Fruit fly (Drosophila melanogaster): ENCODE data around the gene bif.
A peak's percentile ranks its signal among the peaks of the same experiment; 100 is the strongest.

Gene bif

DNA sequence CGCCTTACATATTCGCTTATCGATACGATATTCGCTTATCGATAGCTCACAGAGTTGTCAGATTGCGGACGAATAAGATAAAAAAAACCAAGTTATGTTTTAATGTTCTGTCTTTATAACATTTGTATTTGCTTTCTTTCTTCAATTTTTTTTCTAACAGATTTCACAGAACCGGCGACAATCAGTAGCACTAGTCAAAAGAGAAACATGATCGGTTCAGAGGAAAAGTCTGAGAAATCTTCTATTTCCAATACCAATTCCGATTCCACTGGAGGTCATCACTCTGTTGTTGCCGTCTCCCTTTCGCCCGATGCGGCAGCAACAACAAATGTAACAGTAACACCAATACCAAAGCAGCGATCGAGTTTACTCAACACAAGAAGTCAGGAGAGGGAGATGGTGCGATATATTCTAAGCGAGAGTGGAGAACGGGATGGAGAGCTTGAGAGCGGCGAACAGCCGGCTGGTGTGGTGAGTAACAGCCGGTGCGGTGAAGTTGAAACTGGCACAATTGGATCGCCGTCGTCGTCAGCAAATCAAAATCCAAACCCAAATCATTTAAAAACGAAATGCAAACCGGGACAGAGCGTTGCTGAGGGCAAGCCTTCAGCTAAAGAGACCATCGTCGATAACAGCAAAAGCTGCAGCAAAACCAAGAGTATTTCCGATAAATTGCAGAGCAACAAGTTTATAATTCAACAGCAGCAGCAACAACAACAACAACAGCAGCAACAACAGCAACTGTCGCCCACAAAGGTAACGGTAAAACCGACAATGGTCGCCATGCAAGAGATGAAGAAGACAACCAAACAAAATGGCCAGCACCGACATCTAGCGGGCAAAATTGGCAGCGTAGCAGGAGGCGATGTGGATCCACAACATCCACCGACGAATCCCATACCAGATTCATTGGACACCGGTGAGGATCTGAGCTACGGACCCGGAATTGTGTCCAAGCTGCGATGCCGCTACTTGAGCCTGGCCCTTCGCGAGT, 3.1 kb downstream of the bif start:
- peak; percentile 79 for TF ChIP-seq noc (tag; optimal IDR thresholded peaks at IDR 0.05)

- peak; percentile 15 for TF ChIP-seq noc (tag; optimal IDR thresholded peaks at IDR 0.05)
Observed at dm6 chrX:11683480-11683879, 4.7 kb downstream of the bif start.

dm6 chrX:11684462-11684861, 5.7 kb downstream of the bif start:
- TF ChIP-seq noc (tag; optimal IDR thresholded peaks at IDR 0.05), result peak; percentile 25

DNA sequence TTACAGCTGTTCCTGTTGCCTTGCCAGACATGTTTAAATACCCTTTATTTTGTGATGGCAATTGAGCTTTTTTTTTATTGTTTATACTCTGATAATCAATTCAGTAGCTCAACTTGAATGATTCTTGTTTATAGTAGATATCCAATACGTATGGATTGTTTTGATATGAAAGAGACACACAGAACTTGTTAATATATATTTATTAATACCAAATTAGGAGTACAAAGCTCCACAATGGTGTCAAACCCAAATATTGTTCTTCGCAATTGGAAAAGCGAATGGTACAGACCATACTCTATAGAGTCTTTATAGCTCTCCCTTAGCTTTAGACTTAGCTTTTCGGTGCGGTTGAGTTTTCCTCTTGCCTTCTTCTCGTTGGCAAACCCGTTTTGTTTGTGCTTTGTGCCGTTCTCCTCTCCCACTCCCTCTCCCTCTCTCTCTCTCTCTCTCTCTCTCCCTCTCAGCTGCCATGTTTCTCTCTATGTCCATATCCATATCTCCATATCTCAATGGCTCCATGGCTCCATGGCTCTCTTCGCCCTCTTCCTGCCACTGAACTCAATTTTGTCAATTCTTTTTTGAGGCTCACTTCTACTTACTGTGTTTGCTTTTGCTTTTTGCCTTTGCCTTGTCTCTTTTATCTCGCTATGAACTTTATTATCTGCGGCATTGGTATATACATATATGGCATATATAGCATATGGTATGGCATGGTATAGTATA, 7.3 kb downstream of the bif start:
- peak; percentile 66 for TF ChIP-seq noc (tag; optimal IDR thresholded peaks at IDR 0.05)

- TF ChIP-seq noc (tag; optimal IDR thresholded peaks at IDR 0.05), result no peak
Observed at dm6 chrX:11686675-11687074, 7.9 kb downstream of the bif start.

DNA sequence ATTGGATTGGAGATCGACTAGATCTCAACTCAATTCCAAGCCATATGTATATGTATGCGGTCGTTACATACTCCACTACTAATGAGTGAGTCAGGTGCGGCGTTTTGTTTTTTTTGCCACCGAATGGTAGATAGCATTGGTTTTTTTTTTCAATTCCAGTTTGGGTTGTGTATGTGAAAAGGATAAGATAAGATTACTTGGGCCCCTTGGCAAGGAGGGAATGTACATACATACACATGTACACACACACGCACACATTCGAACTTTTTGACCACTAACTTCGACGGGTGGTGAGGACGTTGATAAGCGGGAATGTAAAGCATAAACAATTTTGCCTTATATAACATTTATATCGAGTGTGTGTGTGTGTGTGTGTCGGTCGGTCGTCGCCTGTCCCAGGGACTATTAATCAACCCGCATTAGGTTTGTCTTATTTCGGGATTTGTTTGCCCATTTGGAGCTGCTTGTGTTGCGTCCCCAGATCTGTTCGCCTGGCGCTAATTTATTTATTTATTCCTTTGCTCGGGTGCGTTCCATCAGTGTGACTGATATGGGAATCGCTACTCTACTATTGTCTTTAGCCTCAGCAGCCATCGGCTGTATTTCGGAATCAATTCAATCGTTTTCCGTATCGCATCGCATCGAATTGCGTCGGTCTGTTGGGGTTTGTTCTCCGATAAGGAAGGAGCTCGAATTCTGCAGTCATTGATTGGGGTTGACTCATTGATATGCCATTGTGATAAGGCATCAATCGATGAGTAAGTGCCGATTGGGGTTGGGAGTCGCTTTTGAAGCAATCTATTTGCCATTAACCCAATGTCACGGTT, 9.1 kb downstream of the bif start:
- no peak for TF ChIP-seq noc (tag; optimal IDR thresholded peaks at IDR 0.05)

dm6 chrX:11689669-11690068, 10.9 kb downstream of the bif start:
- TF ChIP-seq noc (tag; optimal IDR thresholded peaks at IDR 0.05), result no peak

DNA sequence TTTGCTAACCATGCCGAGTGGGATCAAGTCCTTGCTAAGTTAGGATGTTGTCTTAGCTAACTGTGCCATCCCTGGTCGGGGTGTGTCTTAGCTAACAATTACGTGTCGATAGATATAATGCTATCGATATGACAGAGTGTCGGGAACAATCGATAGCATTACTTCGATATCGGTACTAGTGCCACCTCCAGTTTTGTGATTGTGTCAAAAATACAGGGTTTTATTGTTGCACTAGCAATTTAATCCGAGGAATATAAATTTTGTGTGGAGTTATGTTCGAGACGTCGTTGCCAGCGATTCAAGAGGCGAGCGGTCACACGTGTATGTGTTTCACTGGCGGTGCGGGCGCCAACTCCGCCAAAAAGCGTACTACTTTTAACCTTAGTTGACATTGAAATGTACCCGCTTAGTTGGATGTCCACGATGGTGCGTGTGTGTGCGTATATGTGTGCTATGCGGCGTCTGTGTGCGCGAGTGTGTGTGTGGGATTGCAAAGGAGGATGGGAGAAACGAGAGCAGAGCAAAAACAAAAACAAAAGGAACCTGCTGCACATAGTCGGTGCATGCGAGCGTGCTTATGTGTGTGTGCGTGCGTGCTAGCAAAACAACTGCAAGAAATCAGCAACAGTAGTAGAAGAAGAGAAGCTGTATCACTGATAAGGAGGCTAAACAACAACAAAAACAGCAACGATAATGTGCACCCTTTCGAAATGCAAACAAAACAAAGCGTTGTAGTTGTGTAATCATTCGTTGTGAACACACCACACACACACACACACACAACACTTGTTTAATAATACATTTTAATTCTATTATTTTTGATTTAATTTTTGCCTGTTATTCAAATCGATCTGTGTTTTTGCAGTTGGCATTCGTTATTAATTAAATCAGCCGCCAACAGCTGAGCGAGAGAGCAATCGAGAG, 16.5 kb downstream of the bif start, which contains the start of gene PhKgamma:
Gene PhKgamma, plus strand, starts transcription at position 179 of the 924 bp plus-strand sequence.
- no peak for TF ChIP-seq noc (tag; optimal IDR thresholded peaks at IDR 0.05)

dm6 chrX:11695883-11696211, 17.1 kb downstream of the bif start:
- no peak for TF ChIP-seq noc (tag; optimal IDR thresholded peaks at IDR 0.05)

DNA sequence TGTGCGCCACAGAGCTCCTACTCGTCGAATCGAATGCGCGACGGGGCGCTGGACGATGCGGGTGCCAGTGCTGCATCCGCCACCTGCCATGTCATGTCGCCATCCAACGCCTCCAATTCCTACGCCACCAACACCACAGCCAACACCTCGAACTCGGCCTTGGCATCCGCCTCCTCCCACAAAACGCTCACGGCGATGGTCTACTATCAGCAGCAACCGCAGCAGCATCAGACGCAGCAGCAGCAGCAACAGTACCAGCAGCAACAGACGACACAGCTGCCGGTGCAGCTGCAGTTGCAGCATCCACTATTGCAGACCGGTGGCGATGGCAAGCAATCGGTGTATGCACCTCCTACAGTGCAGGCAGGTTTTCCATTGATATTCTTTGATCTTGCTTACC, 22.0 kb downstream of the bif start:
- no peak for TF ChIP-seq noc (tag; optimal IDR thresholded peaks at IDR 0.05)

- TF ChIP-seq noc (tag; optimal IDR thresholded peaks at IDR 0.05), result no peak
Observed at dm6 chrX:11704929-11705612, 26.3 kb downstream of the bif start, which contains the start of gene CG2444. CG2444 (minus strand) TSS chrX:11705300.

DNA sequence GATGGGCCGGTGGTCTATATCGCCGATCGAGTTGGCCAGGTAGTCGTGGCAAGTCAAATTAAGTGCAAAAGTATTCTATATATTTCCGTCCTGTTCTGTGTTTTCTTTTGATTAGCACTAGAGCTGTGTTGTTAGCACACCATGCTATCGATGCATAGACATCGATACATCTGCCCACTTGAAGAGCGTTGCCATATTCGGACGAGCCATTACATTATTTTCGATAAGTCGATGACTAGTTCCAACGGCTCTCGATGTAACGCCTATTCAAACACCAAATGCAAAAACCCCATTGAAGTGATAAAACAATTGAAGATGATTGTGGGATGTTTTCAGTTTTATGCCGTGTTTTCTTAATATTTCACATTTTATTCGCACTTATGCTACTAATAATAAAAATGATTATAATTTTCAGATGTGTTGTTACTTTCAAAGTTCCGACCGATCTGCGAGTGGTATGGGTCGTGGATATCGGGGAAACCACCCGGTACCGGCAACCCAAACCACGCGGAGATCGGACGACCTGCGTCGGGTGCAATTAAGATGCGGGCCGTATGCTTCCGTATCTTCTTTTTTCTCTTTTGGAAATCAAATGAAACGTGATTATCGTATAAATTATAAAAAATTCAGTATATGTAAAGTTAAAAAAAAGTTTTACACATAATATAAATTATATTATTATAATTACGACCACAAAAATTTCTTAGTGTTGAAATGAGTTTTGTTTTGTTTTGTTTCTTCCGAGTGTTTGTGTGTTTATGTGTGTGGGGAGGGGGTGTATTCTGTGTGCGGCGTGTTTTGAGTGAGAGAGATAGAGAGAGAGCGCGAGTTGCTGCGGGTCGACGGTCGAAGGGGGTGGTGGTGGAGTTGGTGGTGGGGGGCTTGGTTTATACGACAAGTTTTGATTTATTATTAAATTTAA, 31.3 kb downstream of the bif start, which contains the start of gene FucT6:
Gene FucT6, minus strand, starts transcription at position 153 of the 922 bp plus-strand sequence.
- no peak for TF ChIP-seq noc (tag; optimal IDR thresholded peaks at IDR 0.05)

Measured in whole organism, larva.